Worm (Caenorhabditis elegans) whole organism, late embryonic: ENCODE measurements around the gene T28F12.1.

Experiments
- ama-1 ChIP-seq: fragments of 150-350 bp; optimal IDR thresholded peaks from 2 replicates; lab custom pipeline; 2014
- dve-1 ChIP-seq: sonication (generic microtip); optimal IDR thresholded peaks from 2 replicates; lab custom pipeline; 2017; ENCODE audit warnings: antibody characterized with exemption, mild to moderate bottlenecking, missing genetic modification characterization, missing compliant biosample characterization
- elt-4 ChIP-seq: sonication (generic microtip); optimal IDR thresholded peaks from 2 replicates; lab custom pipeline; 2016; ENCODE audit warnings: missing genetic modification characterization, missing compliant biosample characterization
- fkh-10 ChIP-seq: fragments of 150-350 bp; optimal IDR thresholded peaks from 2 replicates; lab custom pipeline; 2014; ENCODE audit warnings: missing biosample characterization, missing genetic modification reagents, missing genetic modification characterization
- lim-6 ChIP-seq: sonication (generic microtip); optimal IDR thresholded peaks from 2 replicates; lab custom pipeline; 2016; ENCODE audit warnings: missing genetic modification characterization, missing compliant biosample characterization
- pros-1 ChIP-seq: fragments of 150-350 bp; optimal IDR thresholded peaks from 2 replicates; lab custom pipeline; 2014; ENCODE audit warnings: missing biosample characterization, missing genetic modification reagents, missing genetic modification characterization

DNA sequence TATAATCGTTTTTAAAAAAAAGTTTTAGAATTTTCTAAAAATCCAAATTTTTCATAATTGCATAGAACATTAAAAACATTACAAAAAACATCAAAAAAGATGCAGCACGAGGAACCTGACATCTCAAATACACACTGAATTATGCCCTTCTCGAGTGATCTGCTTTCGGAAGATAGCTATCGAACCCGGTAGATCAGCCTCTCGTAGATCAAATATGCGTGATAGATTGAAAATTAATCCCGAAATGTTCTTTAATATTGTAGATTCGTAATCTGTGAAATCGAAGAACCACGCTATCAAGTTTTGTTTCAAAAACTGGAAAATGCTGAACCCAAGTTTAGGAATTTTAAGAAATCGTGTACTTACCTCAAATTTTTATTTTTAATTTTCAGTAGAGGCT lies 31.0 kb upstream of the T28F12.1 start:
- no peak for TF ChIP-seq fkh-10 (GFP tag; lab: Kevin White, UChicago)
- no peak for TF ChIP-seq elt-4 (tag; lab: Kevin White, UChicago)
- TF ChIP-seq pros-1 (tag; lab: Kevin White, UChicago): no peak
- TF ChIP-seq ama-1: no peak
- no peak for TF ChIP-seq dve-1 (tag; lab: Kevin White, UChicago)
- no peak for TF ChIP-seq lim-6
